Worm (Caenorhabditis elegans) whole organism, young adult: ENCODE data around the gene nhr-51.

ENCODE experiments used
- D2030.7 ChIP-seq: fragments of 200-800 bp; sonication (Bioruptor generic); IDR thresholded peaks from 2 replicates; pipeline ENCODE4 v1.3.6; 2022; ENCODE audit warnings: missing genetic modification reagents, missing genetic modification characterization, missing compliant biosample characterization
- T26A5.8 ChIP-seq: sonication (generic microtip); optimal IDR thresholded peaks from 2 replicates; lab custom pipeline; 2016; ENCODE audit warnings: missing genetic modification characterization, missing compliant biosample characterization
- akir-1 ChIP-seq: fragments of 200-800 bp; sonication (Bioruptor generic); optimal IDR thresholded peaks from 2 replicates; lab custom pipeline; 2018; ENCODE audit warnings: mild to moderate bottlenecking, missing genetic modification characterization, moderate library complexity, missing compliant biosample characterization
- ama-1 ChIP-seq, 3 experiments: fragments of 150-350 bp in 1 of 3; sonication (generic microtip) in 2 of 3; optimal IDR thresholded peaks; 2 replicates each; lab custom pipeline; 2014 to 2018; ENCODE audit warnings: missing biosample characterization in 2 of 3, missing genetic modification characterization in 2 of 3, missing genetic modification reagents in 2 of 3
- dpl-1 ChIP-seq: fragments of 150-350 bp; optimal IDR thresholded peaks from 2 replicates; lab custom pipeline; 2014; ENCODE audit warnings: missing biosample characterization, missing genetic modification reagents, missing genetic modification characterization
- egrh-3 ChIP-seq: fragments of 200-800 bp; sonication (Bioruptor generic); IDR thresholded peaks from 2 replicates; pipeline ENCODE4 v1.3.6; 2022; ENCODE audit warnings: missing genetic modification reagents, missing genetic modification characterization, missing compliant biosample characterization
- ets-4 ChIP-seq: fragments of 200-800 bp; sonication (Bioruptor generic); optimal IDR thresholded peaks from 2 replicates; lab custom pipeline; 2018; ENCODE audit warnings: mild to moderate bottlenecking, missing genetic modification characterization, missing compliant biosample characterization
- him-1 ChIP-seq: sonication (generic microtip); optimal IDR thresholded peaks from 2 replicates; lab custom pipeline; 2016; ENCODE audit warnings: missing genotype, missing genetic modification reagents, missing genetic modification characterization, missing compliant biosample characterization
- let-526 ChIP-seq: fragments of 200-800 bp; sonication (Bioruptor generic); IDR thresholded peaks from 2 replicates; pipeline ENCODE4 v1.3.6; 2022; ENCODE audit warnings: missing genetic modification reagents, missing genetic modification characterization, missing compliant biosample characterization
- lsy-27 ChIP-seq: sonication (generic microtip); optimal IDR thresholded peaks from 2 replicates; lab custom pipeline; 2017; ENCODE audit warnings: missing genetic modification characterization, mild to moderate bottlenecking, missing compliant biosample characterization, antibody characterized with exemption, missing genotype, borderline replicate concordance; ENCODE audit not compliant: insufficient read depth
- madf-10 ChIP-seq: sonication (generic microtip); optimal IDR thresholded peaks from 2 replicates; lab custom pipeline; 2016; ENCODE audit warnings: mild to moderate bottlenecking, missing genetic modification characterization, missing compliant biosample characterization
- nfya-1 ChIP-seq: sonication (generic microtip); optimal IDR thresholded peaks from 2 replicates; lab custom pipeline; 2017; ENCODE audit warnings: antibody characterized with exemption, missing compliant biosample characterization, missing genetic modification characterization, borderline replicate concordance; ENCODE audit not compliant: insufficient read depth
- nfyb-1 ChIP-seq: fragments of 200-800 bp; sonication (Bioruptor generic); IDR thresholded peaks from 2 replicates; pipeline ENCODE4 v1.3.6; 2022; ENCODE audit warnings: missing genetic modification reagents, missing genetic modification characterization, missing compliant biosample characterization
- snpc-4 ChIP-seq, 5 experiments: fragments of 150-350 bp in 1 of 5; sonication (generic microtip) in 4 of 5; optimal IDR thresholded peaks; 2 replicates each; lab custom pipeline; 2014 to 2018; ENCODE audit warnings: missing genetic modification characterization in 5 of 5, missing biosample characterization in 3 of 5, antibody characterized with exemption in 2 of 5, mild to moderate bottlenecking in 2 of 5, missing compliant biosample characterization in 2 of 5, missing genotype in 2 of 5, moderate library complexity in 2 of 5, missing genetic modification reagents in 1 of 5

- TF ChIP-seq ets-4 (GFP tag; lab: Kevin White, UChicago) = no peak
- no peak for TF ChIP-seq snpc-4 (GFP tag; optimal IDR thresholded peaks at IDR 0.05; lab: Kevin White, UChicago)
- no peak for TF ChIP-seq snpc-4 (tag; optimal IDR thresholded peaks at IDR 0.05; lab: Kevin White, UChicago)
- no peak for TF ChIP-seq D2030.7 (GFP tag; lab: Robert Waterston, UW)
- no peak for TF ChIP-seq him-1 (tag; lab: Kevin White, UChicago)
- TF ChIP-seq lsy-27 (tag; lab: Kevin White, UChicago) = no peak
- no peak for TF ChIP-seq dpl-1
- TF ChIP-seq madf-10 (tag; lab: Kevin White, UChicago) = no peak
- no peak for TF ChIP-seq nfyb-1 (GFP tag; lab: Robert Waterston, UW)
- TF ChIP-seq T26A5.8 (tag; lab: Kevin White, UChicago) = no peak
- TF ChIP-seq akir-1 (GFP tag; lab: Kevin White, UChicago) = no peak
- no peak for TF ChIP-seq ama-1 (optimal IDR thresholded peaks at IDR 0.05; lab: Kevin White, UChicago)
- TF ChIP-seq ama-1 (GFP tag; optimal IDR thresholded peaks at IDR 0.05; lab: Kevin White, UChicago) = no peak
- no peak for TF ChIP-seq let-526 (GFP tag; lab: Robert Waterston, UW)
- TF ChIP-seq nfya-1 (tag; lab: Kevin White, UChicago) = no peak
- no peak for TF ChIP-seq egrh-3 (GFP tag; lab: Robert Waterston, UW)
Measured at ce11 chrV:15715636-15716035, 41.8 kb downstream of the nhr-51 start.
